Worm (Caenorhabditis elegans): ENCODE measurements around the gene K06H7.1.

The K06H7.1 gene

DNA sequence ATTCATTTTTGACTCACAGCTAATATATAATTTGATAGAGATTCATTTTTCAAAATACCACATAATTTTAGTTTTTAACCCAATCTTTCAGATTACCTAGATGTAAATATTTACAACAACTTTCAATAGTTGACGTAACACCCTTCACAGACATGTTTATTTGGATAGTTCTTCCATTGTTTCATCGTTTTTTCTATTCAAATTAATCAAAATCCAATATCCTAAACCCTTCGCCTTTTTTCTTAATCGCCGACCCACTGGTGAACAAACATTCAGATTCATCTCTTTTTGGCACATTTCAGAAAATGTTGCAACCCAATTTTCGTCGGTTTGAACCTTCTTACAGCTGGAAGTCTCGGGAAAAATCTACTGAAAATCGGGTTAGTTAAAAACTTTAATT, at the start of gene K06H7.1:
TSS of gene K06H7.1 (plus strand) at position 301 of the 400 bp plus-strand sequence.
- no peak for TF ChIP-seq nhr-237 (tag; optimal IDR thresholded peaks at IDR 0.05)
- TF ChIP-seq dmd-4 (tag; optimal IDR thresholded peaks at IDR 0.05) = no peak
- TF ChIP-seq mdl-1 (tag; optimal IDR thresholded peaks at IDR 0.05) = no peak
- TF ChIP-seq skn-1 (tag; optimal IDR thresholded peaks at IDR 0.05) = no peak

DNA sequence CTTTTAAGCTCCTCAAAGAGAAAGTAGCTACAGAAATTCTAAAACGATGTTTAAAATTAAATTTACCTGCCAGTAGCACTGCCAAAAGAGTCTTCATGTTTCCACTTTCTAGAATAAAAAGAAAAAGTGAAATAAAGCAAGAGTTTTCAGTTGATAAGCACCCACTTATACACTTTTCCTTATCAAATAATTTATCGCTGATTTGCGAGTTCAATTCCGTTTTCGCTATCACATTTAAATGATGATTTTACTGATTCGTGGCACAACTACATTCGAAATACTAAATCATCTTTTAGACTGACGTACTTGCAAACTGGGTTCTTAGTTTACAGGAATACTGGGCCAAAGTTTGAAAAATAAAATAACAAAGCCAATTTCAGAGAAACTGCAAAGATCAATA, 48.2 kb upstream of the K06H7.1 start, which contains the start of gene K12H4.7:
TSS of gene K12H4.7 (minus strand) at position 138 of the 400 bp plus-strand sequence.
- TF ChIP-seq skn-1 (tag; optimal IDR thresholded peaks at IDR 0.05) = peak; percentile 26
- peak; percentile 63 for TF ChIP-seq crh-2 (tag; optimal IDR thresholded peaks at IDR 0.05)
- no peak for TF ChIP-seq sem-4 (tag; optimal IDR thresholded peaks at IDR 0.05)
- no peak for TF ChIP-seq zag-1 (tag; optimal IDR thresholded peaks at IDR 0.05)
- TF ChIP-seq fos-1 (tag; optimal IDR thresholded peaks at IDR 0.05) = peak; percentile 93
- TF ChIP-seq sma-9 (GFP tag; optimal IDR thresholded peaks at IDR 0.05) = peak; percentile 1
- TF ChIP-seq sma-9 (tag; optimal IDR thresholded peaks at IDR 0.05) = no peak

DNA sequence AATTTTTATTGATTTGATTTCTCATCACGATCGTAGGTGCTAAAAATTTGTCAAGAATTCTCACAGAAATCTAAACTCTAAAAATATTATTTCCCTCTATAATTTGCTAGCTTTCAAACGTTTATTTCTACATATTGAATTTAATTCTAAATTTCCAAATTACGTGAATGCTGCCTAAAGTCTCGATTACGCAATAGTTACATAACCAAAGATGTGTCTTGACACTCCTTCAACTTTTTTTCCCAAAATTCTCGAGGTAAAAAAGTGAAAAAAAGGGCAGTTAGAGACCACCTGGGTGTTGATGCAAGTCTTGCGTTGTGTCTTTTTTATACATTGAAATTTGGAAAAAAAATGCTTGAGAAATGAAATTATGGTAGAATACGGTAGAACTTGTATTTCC, 47.3 kb upstream of the K06H7.1 start:
- TF ChIP-seq nhr-11 (tag; optimal IDR thresholded peaks at IDR 0.05) (no peak), sma-9 (GFP tag; optimal IDR thresholded peaks at IDR 0.05) (no peak), sma-9 (tag; optimal IDR thresholded peaks at IDR 0.05) (no peak), crh-2 (tag; optimal IDR thresholded peaks at IDR 0.05) (no peak)

DNA sequence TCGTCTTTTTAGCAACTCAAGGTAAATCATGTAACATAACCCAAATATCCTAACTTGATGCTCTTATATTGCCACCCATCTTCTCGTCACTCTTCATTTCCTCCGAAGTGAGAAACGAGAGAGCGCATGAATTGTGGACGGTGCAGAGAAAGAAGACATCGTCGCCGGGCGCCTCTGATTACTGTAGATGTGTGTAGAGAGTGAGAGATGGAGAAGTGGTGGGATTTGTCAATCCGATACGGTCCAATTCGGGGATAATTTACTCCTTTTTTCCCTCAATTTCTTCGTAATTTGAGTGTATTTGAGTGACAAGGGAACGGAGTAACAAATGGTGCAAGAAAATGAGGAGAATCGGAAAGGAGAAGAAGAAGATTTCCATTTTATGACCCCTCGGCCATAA, 38.0 kb upstream of the K06H7.1 start:
- TF ChIP-seq lsy-2 (tag; optimal IDR thresholded peaks at IDR 0.05) (peak in 1 of 2 experiments; percentile 12), alr-1 (tag; optimal IDR thresholded peaks at IDR 0.05) (no peak)

DNA sequence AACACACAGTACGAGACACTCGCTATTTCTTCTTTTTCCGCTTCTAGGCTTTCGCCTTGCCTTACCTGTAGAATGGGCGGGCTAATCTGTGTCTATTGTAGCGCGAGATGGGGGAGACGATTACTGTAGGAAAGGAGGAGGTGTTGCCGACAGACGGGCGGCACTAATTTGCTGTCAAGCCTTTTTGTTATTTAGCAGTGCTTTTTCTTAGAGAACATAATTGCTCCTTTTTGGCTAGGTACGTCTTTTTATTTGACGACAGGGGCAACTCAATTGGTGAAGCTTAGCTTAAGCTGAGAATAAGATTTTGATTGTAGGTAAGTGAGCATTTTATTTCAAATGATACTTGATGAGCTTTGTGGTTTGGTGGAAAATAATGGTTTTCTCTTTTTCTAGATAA, 35.5 kb upstream of the K06H7.1 start:
- TF ChIP-seq nhr-25 (tag; optimal IDR thresholded peaks at IDR 0.05) = no peak
- no peak for TF ChIP-seq elt-3 (tag; optimal IDR thresholded peaks at IDR 0.05)
- TF ChIP-seq C34F6.9 (tag; optimal IDR thresholded peaks at IDR 0.05) = no peak
- TF ChIP-seq blmp-1 (tag; optimal IDR thresholded peaks at IDR 0.05; ENCODE audit: insufficient read depth) = no peak
- no peak for TF ChIP-seq R02D3.7 (tag; optimal IDR thresholded peaks at IDR 0.05)
- no peak for TF ChIP-seq sma-3 (GFP tag; optimal IDR thresholded peaks at IDR 0.05)
- TF ChIP-seq dmd-4 (tag; optimal IDR thresholded peaks at IDR 0.05) = no peak

DNA sequence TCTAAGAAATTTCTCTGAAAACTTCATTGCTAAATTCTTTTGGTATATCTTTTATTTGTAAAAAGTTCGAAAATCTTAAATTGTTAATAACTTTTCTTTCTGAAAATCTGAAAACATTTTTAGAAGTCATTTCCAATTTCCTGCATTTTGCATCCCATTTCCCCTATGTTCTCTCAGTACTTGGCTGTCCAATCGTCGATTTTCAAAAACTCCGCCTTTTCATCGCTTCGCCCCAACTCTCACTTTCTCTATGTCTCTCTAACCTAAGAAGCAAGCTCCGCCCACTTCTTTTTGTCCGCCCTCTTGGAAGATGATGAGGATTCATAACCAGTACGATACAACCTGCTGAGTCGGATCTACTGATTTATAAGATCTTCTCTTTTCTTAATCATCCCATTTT, 34.0 kb upstream of the K06H7.1 start:
- TF ChIP-seq ztf-11 (tag; optimal IDR thresholded peaks at IDR 0.05) (no peak), elt-1 (tag; optimal IDR thresholded peaks at IDR 0.05) (no peak), lsy-2 (tag; optimal IDR thresholded peaks at IDR 0.05) (peak in 1 of 2 experiments; percentile 42)

DNA sequence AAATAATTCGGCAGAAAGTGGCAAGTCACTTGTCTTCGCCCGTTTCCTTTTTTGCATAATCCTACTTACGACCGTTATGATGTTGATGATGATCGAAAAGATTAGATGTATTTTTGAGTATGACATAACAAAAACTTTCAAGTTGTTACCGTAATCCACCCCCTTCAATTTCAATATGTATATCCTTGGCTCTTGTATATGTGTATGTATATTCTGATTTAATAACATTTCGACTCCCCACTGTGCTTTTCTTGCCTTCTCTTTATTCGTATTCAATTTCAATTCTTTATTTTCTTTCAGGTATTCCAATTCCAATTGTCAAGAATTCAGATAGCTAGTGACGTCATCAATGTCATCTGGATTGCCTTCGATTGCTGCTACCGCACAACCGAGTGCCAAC, 32.1 kb upstream of the K06H7.1 start, which contains the start of gene pros-1:
TSS of gene pros-1 (plus strand) at position 301 of the 400 bp plus-strand sequence.
- TF ChIP-seq aly-2 (tag; optimal IDR thresholded peaks at IDR 0.05) (no peak), lin-11 (tag; optimal IDR thresholded peaks at IDR 0.05) (no peak)

DNA sequence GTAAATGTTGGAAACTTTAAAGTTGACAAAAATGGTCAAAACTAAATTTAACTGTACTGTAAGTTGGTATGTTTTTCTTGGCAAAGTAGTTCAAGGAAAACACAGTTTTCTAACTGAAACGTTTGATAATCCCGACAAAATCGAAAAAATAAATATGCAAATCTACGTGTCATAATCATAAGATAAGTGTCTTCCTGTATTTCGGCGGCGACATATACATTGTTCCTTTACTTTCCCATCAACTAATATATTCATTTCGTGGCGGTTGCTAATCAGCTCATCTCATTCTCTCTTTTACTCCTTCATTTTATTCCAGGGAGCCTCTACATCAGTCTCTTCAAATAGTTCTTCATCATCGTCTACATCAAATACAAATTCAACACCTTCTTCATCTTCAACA, 31.3 kb upstream of the K06H7.1 start:
- TF ChIP-seq peb-1 (tag; optimal IDR thresholded peaks at IDR 0.05) = no peak
- no peak for TF ChIP-seq ztf-1 (GFP tag; conservative IDR thresholded peaks at IDR 0.05)
- TF ChIP-seq C34F6.9 (tag; optimal IDR thresholded peaks at IDR 0.05) = no peak
- TF ChIP-seq unc-55 (GFP tag; optimal IDR thresholded peaks at IDR 0.05) = no peak

DNA sequence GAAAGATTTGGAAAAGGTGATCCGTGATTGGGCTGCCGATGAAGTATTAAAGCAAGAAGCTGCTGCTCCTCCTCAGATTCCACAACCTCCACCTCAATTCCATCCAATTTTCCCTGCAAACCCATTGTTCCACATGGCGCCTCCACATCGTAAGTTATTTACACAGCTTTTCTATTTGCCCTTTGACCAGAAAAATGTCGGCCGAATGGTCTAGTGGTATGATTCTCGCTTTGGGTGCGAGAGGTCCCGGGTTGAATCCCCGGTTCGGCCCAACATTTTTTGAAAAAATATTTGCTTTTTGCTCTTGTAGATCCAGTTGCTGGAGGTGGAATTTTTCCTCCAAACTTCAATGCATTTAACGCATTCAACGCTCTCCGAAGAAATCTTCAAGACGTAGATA, 29.9 kb upstream of the K06H7.1 start:
- TF ChIP-seq snpc-4 (tag; optimal IDR thresholded peaks at IDR 0.05) (peak; percentile 38), F13H6.1 (tag; optimal IDR thresholded peaks at IDR 0.05) (no peak), nhr-129 (tag; optimal IDR thresholded peaks at IDR 0.05) (peak; percentile 6)
